Worm (Caenorhabditis elegans): ENCODE data around the gene srt-17.

Gene srt-17

ce11 chrV:636281-636680 is 11.5 kb upstream of the srt-17 start, which contains the start of gene pals-31:
Gene pals-31, plus strand, starts transcription at chrV:636581.
- no peak for TF ChIP-seq dao-5 (tag; optimal IDR thresholded peaks at IDR 0.05)
- no peak for TF ChIP-seq him-1 (tag; optimal IDR thresholded peaks at IDR 0.05)
- TF ChIP-seq W03F9.2 (tag; optimal IDR thresholded peaks at IDR 0.05): no peak

- TF ChIP-seq him-1 (tag; optimal IDR thresholded peaks at IDR 0.05): no peak
Measured at ce11 chrV:635630-636029, 10.8 kb upstream of the srt-17 start.

ce11 chrV:634855-635254 is 10.0 kb upstream of the srt-17 start, which contains the start of gene F48G7.10:
Gene F48G7.10, minus strand, starts transcription at chrV:634955.
- TF ChIP-seq W03F9.2 (tag; optimal IDR thresholded peaks at IDR 0.05) (no peak), him-1 (tag; optimal IDR thresholded peaks at IDR 0.05) (no peak), dao-5 (tag; optimal IDR thresholded peaks at IDR 0.05) (no peak)

DNA sequence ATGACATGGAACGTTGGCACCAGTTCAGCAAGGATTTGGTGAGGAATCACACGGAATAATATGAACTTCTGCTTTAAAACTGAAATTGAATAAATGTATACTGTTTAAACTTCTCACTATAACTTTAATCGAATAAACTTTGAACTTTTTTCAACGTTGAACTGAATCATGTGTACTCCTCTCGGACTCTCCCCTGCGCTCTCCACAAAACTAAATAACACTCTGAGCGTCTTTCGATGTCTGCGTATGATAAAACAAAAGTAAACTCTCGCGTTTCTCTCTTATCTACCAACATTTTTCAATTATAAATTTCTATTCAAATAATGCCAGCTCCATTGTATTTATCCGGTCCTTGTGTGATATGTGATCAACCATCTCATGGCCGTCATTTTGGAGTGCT is 7.0 kb upstream of the srt-17 start:
- TF ChIP-seq him-1 (tag; optimal IDR thresholded peaks at IDR 0.05) (no peak), dao-5 (tag; optimal IDR thresholded peaks at IDR 0.05) (no peak), W03F9.2 (tag; optimal IDR thresholded peaks at IDR 0.05) (no peak)

- TF ChIP-seq dao-5 (tag; optimal IDR thresholded peaks at IDR 0.05): no peak
- no peak for TF ChIP-seq W03F9.2 (tag; optimal IDR thresholded peaks at IDR 0.05)
- no peak for TF ChIP-seq him-1 (tag; optimal IDR thresholded peaks at IDR 0.05)
Measured at ce11 chrV:628527-628926, 3.7 kb upstream of the srt-17 start, which contains the start of gene F48G7.9. Gene F48G7.9, minus strand, starts transcription at chrV:628627.

DNA sequence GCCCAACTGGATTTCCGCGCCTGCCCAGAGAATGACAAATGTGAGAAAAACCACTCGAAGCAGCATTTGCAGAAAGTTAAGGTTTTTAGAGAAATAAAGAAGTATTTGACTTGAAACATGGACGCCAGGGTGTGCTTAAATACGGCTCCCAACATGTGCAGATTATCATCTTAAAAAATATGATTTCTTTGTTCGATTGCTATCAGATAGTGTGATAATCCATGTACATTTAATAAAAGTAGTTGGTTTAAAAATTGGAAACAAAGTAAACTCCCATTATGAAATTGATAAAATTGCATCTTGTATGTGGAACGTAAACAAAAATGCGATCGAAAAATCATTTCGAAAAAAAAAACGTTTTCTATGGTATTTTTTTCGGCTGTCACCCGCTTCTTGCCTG is 2.8 kb upstream of the srt-17 start, which contains the start of gene F48G7.8:
Gene F48G7.8 (minus strand): TSS at position 101 of the 400 bp plus-strand sequence.
- TF ChIP-seq him-1 (tag; optimal IDR thresholded peaks at IDR 0.05): no peak
- no peak for TF ChIP-seq dao-5 (tag; optimal IDR thresholded peaks at IDR 0.05)
- TF ChIP-seq W03F9.2 (tag; optimal IDR thresholded peaks at IDR 0.05): no peak

ce11 chrV:626321-626720 is 1.5 kb upstream of the srt-17 start, which contains the start of gene F48G7.7:
Gene F48G7.7, minus strand, starts transcription at chrV:626421.
- TF ChIP-seq W03F9.2 (tag; optimal IDR thresholded peaks at IDR 0.05) (no peak), him-1 (tag; optimal IDR thresholded peaks at IDR 0.05) (no peak), dao-5 (tag; optimal IDR thresholded peaks at IDR 0.05) (no peak)

- TF ChIP-seq W03F9.2 (tag; optimal IDR thresholded peaks at IDR 0.05) (no peak), him-1 (tag; optimal IDR thresholded peaks at IDR 0.05) (no peak), dao-5 (tag; optimal IDR thresholded peaks at IDR 0.05) (no peak)
Measured at ce11 chrV:622902-623301, 1.9 kb downstream of the srt-17 start, which contains the start of gene F48G7.5. Gene F48G7.5, minus strand, starts transcription at chrV:622935.

ce11 chrV:620987-621386 is 3.8 kb downstream of the srt-17 start:
- no peak for TF ChIP-seq dao-5 (tag; optimal IDR thresholded peaks at IDR 0.05)
- no peak for TF ChIP-seq him-1 (tag; optimal IDR thresholded peaks at IDR 0.05)
- no peak for TF ChIP-seq W03F9.2 (tag; optimal IDR thresholded peaks at IDR 0.05)

- TF ChIP-seq dao-5 (tag; optimal IDR thresholded peaks at IDR 0.05): no peak
- peak; percentile 36 for TF ChIP-seq W03F9.2 (tag; optimal IDR thresholded peaks at IDR 0.05)
- TF ChIP-seq him-1 (tag; optimal IDR thresholded peaks at IDR 0.05): no peak
Measured at ce11 chrV:619054-619453, 5.8 kb downstream of the srt-17 start, which contains the start of gene F48G7.4. Gene F48G7.4, plus strand, starts transcription at chrV:619453.

ce11 chrV:617917-618316 is 6.9 kb downstream of the srt-17 start:
- no peak for TF ChIP-seq W03F9.2 (tag; optimal IDR thresholded peaks at IDR 0.05)
- TF ChIP-seq him-1 (tag; optimal IDR thresholded peaks at IDR 0.05): no peak
- TF ChIP-seq dao-5 (tag; optimal IDR thresholded peaks at IDR 0.05): no peak

- TF ChIP-seq W03F9.2 (tag; optimal IDR thresholded peaks at IDR 0.05) (no peak), him-1 (tag; optimal IDR thresholded peaks at IDR 0.05) (no peak), dao-5 (tag; optimal IDR thresholded peaks at IDR 0.05) (no peak)
Measured at ce11 chrV:615275-615674, 9.5 kb downstream of the srt-17 start, which contains the start of gene F48G7.13. Gene F48G7.13, plus strand, starts transcription at chrV:615575.

- no peak for TF ChIP-seq dao-5 (tag; optimal IDR thresholded peaks at IDR 0.05)
- TF ChIP-seq him-1 (tag; optimal IDR thresholded peaks at IDR 0.05): no peak
- no peak for TF ChIP-seq W03F9.2 (tag; optimal IDR thresholded peaks at IDR 0.05)
Measured at ce11 chrV:610217-610616, 14.6 kb downstream of the srt-17 start, which contains the start of gene nhr-90. Gene nhr-90, plus strand, starts transcription at chrV:610512.

DNA sequence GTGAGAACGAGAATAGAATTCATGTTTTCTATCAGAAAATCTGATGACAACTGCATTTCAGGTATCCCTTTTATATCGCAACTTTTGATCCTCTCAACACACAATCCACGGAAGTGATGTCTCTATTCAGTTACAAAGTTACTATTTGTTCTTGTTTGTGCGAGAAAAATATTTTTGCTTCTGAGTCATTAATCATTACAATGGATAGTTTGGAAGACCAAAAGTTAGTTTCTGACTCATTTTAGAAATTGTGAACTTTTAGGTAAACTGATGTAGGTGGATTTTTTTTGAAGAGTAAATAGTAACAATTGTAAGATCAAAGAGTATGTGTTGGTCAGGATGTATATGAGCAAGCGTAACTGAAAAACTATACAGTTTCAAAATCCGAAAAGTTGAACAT is 15.2 kb downstream of the srt-17 start, which contains the start of gene srlf-36:
Gene srlf-36 (minus strand): TSS at position 101 of the 400 bp plus-strand sequence.
- TF ChIP-seq him-1 (tag; optimal IDR thresholded peaks at IDR 0.05) (no peak), W03F9.2 (tag; optimal IDR thresholded peaks at IDR 0.05) (no peak), dao-5 (tag; optimal IDR thresholded peaks at IDR 0.05) (no peak)

DNA sequence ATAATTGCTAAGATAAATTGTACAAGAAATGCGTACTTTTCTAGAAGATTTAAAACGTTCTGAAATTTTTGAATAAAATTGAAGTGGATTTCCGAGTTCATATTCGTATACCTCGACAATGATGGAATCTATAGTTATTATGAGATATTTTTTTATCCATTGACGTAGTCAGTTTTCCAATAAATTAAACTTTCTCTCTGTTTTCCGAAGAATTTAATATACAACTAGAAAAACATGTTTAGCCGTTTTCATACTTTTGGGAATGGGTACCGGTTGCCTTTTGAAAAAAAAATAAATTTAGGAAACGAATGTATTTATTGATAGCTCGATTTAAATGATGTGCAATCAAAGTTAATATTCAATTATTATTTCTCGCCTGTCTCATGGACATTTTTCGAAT is 16.0 kb downstream of the srt-17 start, which contains the start of gene srw-109:
Gene srw-109 (minus strand): TSS at position 101 of the 400 bp plus-strand sequence.
- TF ChIP-seq dao-5 (tag; optimal IDR thresholded peaks at IDR 0.05) (no peak), W03F9.2 (tag; optimal IDR thresholded peaks at IDR 0.05) (no peak), him-1 (tag; optimal IDR thresholded peaks at IDR 0.05) (no peak)
